Worm (Caenorhabditis elegans) whole organism, L1 larva: ENCODE measurements around the gene ZK154.5.

ENCODE experiments used
- C16A3.4 ChIP-seq: fragments of 150-350 bp; optimal IDR thresholded peaks from 2 replicates; lab custom pipeline; 2014; ENCODE audit warnings: missing biosample characterization, missing genetic modification characterization
- C34B4.2 ChIP-seq: sonication (generic microtip); optimal IDR thresholded peaks from 2 replicates; lab custom pipeline; 2017; ENCODE audit warnings: mild to moderate bottlenecking, missing genetic modification characterization, missing compliant biosample characterization
- aha-1 ChIP-seq: fragments of 150-350 bp; optimal IDR thresholded peaks from 2 replicates; lab custom pipeline; 2014; ENCODE audit warnings: missing biosample characterization, missing genetic modification characterization
- alr-1 ChIP-seq: fragments of 200-800 bp; sonication (Bioruptor generic); optimal IDR thresholded peaks from 2 replicates; lab custom pipeline; 2018; ENCODE audit warnings: borderline replicate concordance, mild to moderate bottlenecking, missing genetic modification characterization, missing compliant biosample characterization
- blmp-1 ChIP-seq: fragments of 150-350 bp; optimal IDR thresholded peaks from 2 replicates; lab custom pipeline; 2014; ENCODE audit warnings: missing biosample characterization, missing genetic modification characterization
- ceh-82 ChIP-seq, 3 experiments: fragments of 150-350 bp in 1 of 3; sonication (generic microtip) in 2 of 3; optimal IDR thresholded peaks; 2 replicates each; lab custom pipeline; 2014 to 2017; ENCODE audit warnings: missing biosample characterization in 3 of 3, missing genetic modification characterization in 3 of 3
- ceh-88 ChIP-seq: fragments of 200-800 bp; sonication (Bioruptor generic); IDR thresholded peaks from 2 replicates; pipeline ENCODE4 v1.3.6; 2022; ENCODE audit warnings: missing genetic modification characterization, missing compliant biosample characterization
- dsc-1 ChIP-seq: sonication (generic microtip); optimal IDR thresholded peaks from 2 replicates; lab custom pipeline; 2016; ENCODE audit warnings: mild to moderate bottlenecking, missing genetic modification characterization, missing compliant biosample characterization
- efl-3 ChIP-seq: fragments of 200-800 bp; sonication (Bioruptor generic); optimal IDR thresholded peaks from 2 replicates; lab custom pipeline; 2018; ENCODE audit warnings: mild to moderate bottlenecking, missing genetic modification characterization, missing compliant biosample characterization
- elt-2 ChIP-seq: sonication (generic microtip); optimal IDR thresholded peaks from 2 replicates; lab custom pipeline; 2016; ENCODE audit warnings: missing genetic modification characterization, mild to moderate bottlenecking, inconsistent platforms, missing compliant biosample characterization, missing genetic modification reagents
- elt-3 ChIP-seq, 6 experiments: fragments of 150-350 bp in 1 of 6; sonication (generic microtip); optimal IDR thresholded peaks; 2 replicates each; lab custom pipeline; 2017 to 2018; ENCODE audit warnings: missing biosample characterization in 6 of 6, missing genetic modification characterization in 6 of 6, inconsistent platforms in 1 of 6
- ets-5 ChIP-seq: fragments of 200-800 bp; sonication (Bioruptor generic); IDR thresholded peaks from 2 replicates; pipeline ENCODE4 v1.3.6; 2022; ENCODE audit warnings: missing genetic modification characterization, missing compliant biosample characterization
- fkh-8 ChIP-seq: sonication (generic microtip); optimal IDR thresholded peaks from 2 replicates; lab custom pipeline; 2016; ENCODE audit warnings: mild to moderate bottlenecking, missing genetic modification characterization, missing compliant biosample characterization
- fos-1 ChIP-seq: fragments of 150-350 bp; optimal IDR thresholded peaks from 2 replicates; lab custom pipeline; 2014; ENCODE audit warnings: missing biosample characterization, missing genetic modification characterization
- irx-1 ChIP-seq: sonication (generic microtip); optimal IDR thresholded peaks from 2 replicates; lab custom pipeline; 2016; ENCODE audit warnings: missing genetic modification characterization, missing compliant biosample characterization
- isw-1 ChIP-seq: fragments of 200-800 bp; sonication (Bioruptor generic); IDR thresholded peaks from 2 replicates; pipeline ENCODE4 v1.3.6; 2022; ENCODE audit warnings: missing genetic modification characterization, missing compliant biosample characterization
- lin-13 ChIP-seq: fragments of 150-350 bp; optimal IDR thresholded peaks from 2 replicates; lab custom pipeline; 2014; ENCODE audit warnings: missing biosample characterization, missing genetic modification reagents, missing genetic modification characterization
- lin-14 ChIP-seq: fragments of 200-800 bp; sonication (Bioruptor generic); optimal IDR thresholded peaks from 2 replicates; lab custom pipeline; 2018; ENCODE audit warnings: mild to moderate bottlenecking, missing genetic modification characterization, moderate library complexity, missing compliant biosample characterization
- lin-15B ChIP-seq: fragments of 150-350 bp; sonication (generic microtip); optimal IDR thresholded peaks from 3 replicates; lab custom pipeline; 2014; ENCODE audit warnings: missing biosample characterization, missing genetic modification characterization
- lin-35 ChIP-seq, 2 experiments: fragments of 150-350 bp; optimal IDR thresholded peaks; 2 replicates each; lab custom pipeline; 2014; ENCODE audit warnings: missing biosample characterization in 2 of 2, missing genetic modification characterization in 2 of 2, missing genetic modification reagents in 2 of 2
- lin-39 ChIP-seq: fragments of 150-350 bp; optimal IDR thresholded peaks from 2 replicates; lab custom pipeline; 2014; ENCODE audit warnings: missing biosample characterization, missing genetic modification reagents, missing genetic modification characterization
- mab-9 ChIP-seq: fragments of 200-800 bp; sonication (Bioruptor generic); IDR thresholded peaks from 2 replicates; pipeline ENCODE4 v1.3.6; 2022; ENCODE audit warnings: missing genetic modification reagents, missing genetic modification characterization, missing compliant biosample characterization
- mdl-1 ChIP-seq, 2 experiments: fragments of 150-350 bp; optimal IDR thresholded peaks; 2 replicates each; lab custom pipeline; 2014 to 2017; ENCODE audit warnings: missing biosample characterization in 2 of 2, missing genetic modification characterization in 2 of 2, inconsistent platforms in 1 of 2
- mef-2 ChIP-seq: fragments of 150-350 bp; optimal IDR thresholded peaks from 2 replicates; lab custom pipeline; 2014; ENCODE audit warnings: missing biosample characterization, missing genetic modification characterization
- mep-1 ChIP-seq: fragments of 150-350 bp; optimal IDR thresholded peaks from 2 replicates; lab custom pipeline; 2014; ENCODE audit warnings: missing biosample characterization, missing genetic modification characterization
- nhr-11 ChIP-seq: fragments of 150-350 bp; optimal IDR thresholded peaks from 2 replicates; lab custom pipeline; 2014; ENCODE audit warnings: missing biosample characterization, missing genetic modification characterization
- nhr-12 ChIP-seq: sonication (generic microtip); optimal IDR thresholded peaks from 2 replicates; lab custom pipeline; 2017; ENCODE audit warnings: missing biosample characterization, missing genetic modification characterization
- nhr-19 ChIP-seq: fragments of 200-800 bp; sonication (Bioruptor generic); conservative IDR thresholded peaks from 2 replicates; pipeline ENCODE4 v1.3.6; 2022; ENCODE audit warnings: missing genetic modification characterization, missing compliant biosample characterization
- nhr-20 ChIP-seq: sonication (generic microtip); optimal IDR thresholded peaks from 2 replicates; lab custom pipeline; 2016; ENCODE audit warnings: mild to moderate bottlenecking, missing genetic modification characterization, missing compliant biosample characterization
- nhr-47 ChIP-seq: sonication (generic microtip); optimal IDR thresholded peaks from 2 replicates; lab custom pipeline; 2016; ENCODE audit warnings: mild to moderate bottlenecking, missing genetic modification characterization, moderate library complexity, missing compliant biosample characterization
- nhr-85 ChIP-seq: sonication (generic microtip); peaks from one replicate; lab custom pipeline; 2016; ENCODE audit warnings: missing genetic modification characterization, inconsistent platforms, missing compliant biosample characterization
- pag-3 ChIP-seq: sonication (generic microtip); optimal IDR thresholded peaks from 2 replicates; lab custom pipeline; 2017; ENCODE audit warnings: missing genetic modification characterization, mild to moderate bottlenecking, missing compliant biosample characterization, antibody characterized with exemption, borderline replicate concordance; ENCODE audit not compliant: insufficient read depth
- pax-3 ChIP-seq: fragments of 200-800 bp; sonication (Bioruptor generic); optimal IDR thresholded peaks from 2 replicates; lab custom pipeline; 2018; ENCODE audit warnings: mild to moderate bottlenecking, missing genetic modification characterization, moderate library complexity, missing compliant biosample characterization
- pqm-1 ChIP-seq: sonication (generic microtip); optimal IDR thresholded peaks from 3 replicates; lab custom pipeline; 2017; ENCODE audit warnings: missing biosample characterization, missing genetic modification characterization
- skn-1 ChIP-seq: fragments of 150-350 bp; optimal IDR thresholded peaks from 2 replicates; lab custom pipeline; 2014; ENCODE audit warnings: missing biosample characterization, missing genetic modification characterization
- snpc-4 ChIP-seq: fragments of 150-350 bp; optimal IDR thresholded peaks from 2 replicates; lab custom pipeline; 2014; ENCODE audit warnings: missing biosample characterization, missing genetic modification characterization
- sox-4 ChIP-seq: sonication (generic microtip); optimal IDR thresholded peaks from 2 replicates; lab custom pipeline; 2016; ENCODE audit warnings: missing genetic modification characterization, missing compliant biosample characterization
- swsn-7 ChIP-seq: sonication (generic microtip); optimal IDR thresholded peaks from 2 replicates; lab custom pipeline; 2016; ENCODE audit warnings: missing genetic modification characterization, missing compliant biosample characterization
- tbx-2 ChIP-seq: sonication (generic microtip); optimal IDR thresholded peaks from 2 replicates; lab custom pipeline; 2016; ENCODE audit warnings: missing genetic modification characterization, missing compliant biosample characterization
- tlp-1 ChIP-seq: fragments of 150-350 bp; optimal IDR thresholded peaks from 2 replicates; lab custom pipeline; 2014; ENCODE audit warnings: missing biosample characterization, missing genetic modification characterization
- unc-98 ChIP-seq: fragments of 200-800 bp; sonication (Bioruptor generic); IDR thresholded peaks from 2 replicates; pipeline ENCODE4 v1.3.6; 2022; ENCODE audit warnings: missing genetic modification characterization, missing compliant biosample characterization
- vab-15 ChIP-seq: sonication (generic microtip); optimal IDR thresholded peaks from 2 replicates; lab custom pipeline; 2017; ENCODE audit warnings: missing genotype, mild to moderate bottlenecking, missing genetic modification characterization, missing compliant biosample characterization
- xbp-1 ChIP-seq: sonication (generic microtip); optimal IDR thresholded peaks from 2 replicates; lab custom pipeline; 2016; ENCODE audit warnings: missing genetic modification characterization, missing compliant biosample characterization
- zag-1 ChIP-seq: fragments of 150-350 bp; optimal IDR thresholded peaks from 2 replicates; lab custom pipeline; 2014; ENCODE audit warnings: missing biosample characterization, missing genetic modification characterization
- ztf-11 ChIP-seq, 2 experiments: sonication (generic microtip); optimal IDR thresholded peaks; 2 replicates each; lab custom pipeline; 2016 to 2017; ENCODE audit warnings: missing genetic modification characterization in 2 of 2, missing biosample characterization in 1 of 2, missing compliant biosample characterization in 1 of 2

The ZK154.5 gene

DNA sequence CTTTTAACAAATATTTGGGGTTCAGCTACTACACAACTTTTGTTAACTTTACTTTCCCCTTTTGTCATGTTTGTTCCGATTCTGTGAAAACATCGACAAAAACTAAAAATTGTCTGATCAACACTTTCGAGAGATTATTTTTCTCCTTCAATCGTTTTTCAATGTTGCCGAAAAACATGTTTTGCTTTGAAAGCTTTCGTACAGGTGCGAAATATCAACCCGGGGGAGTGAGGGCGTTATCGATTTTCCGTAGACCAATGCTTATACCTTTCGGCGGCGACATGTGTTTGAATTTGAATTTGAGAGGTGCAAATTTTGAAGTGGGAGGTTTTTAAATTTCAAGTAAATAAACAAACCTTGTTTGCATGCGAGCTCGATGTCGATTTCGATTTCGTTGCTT is 20.7 kb upstream of the ZK154.5 start:
- TF ChIP-seq blmp-1 = peak; percentile 2
- no peak for TF ChIP-seq xbp-1

- TF ChIP-seq fos-1 (no peak), mab-9 (GFP tag; lab: Robert Waterston, UW) (no peak), lin-35 (GFP tag; optimal IDR thresholded peaks at IDR 0.05; lab: Kevin White, UChicago) (no peak), vab-15 (no peak), zag-1 (no peak), nhr-12 (tag; lab: Kevin White, UChicago) (no peak), snpc-4 (tag; lab: Kevin White, UChicago) (no peak), pax-3 (tag; lab: Kevin White, UChicago) (no peak), nhr-19 (GFP tag; lab: Robert Waterston, UW) (no peak), mdl-1 (tag; optimal IDR thresholded peaks at IDR 0.05; lab: Kevin White, UChicago) (no peak), C34B4.2 (tag; lab: Kevin White, UChicago) (no peak), nhr-47 (tag; lab: Kevin White, UChicago) (no peak), irx-1 (no peak), swsn-7 (tag; lab: Kevin White, UChicago) (no peak), lin-14 (GFP tag; lab: Kevin White, UChicago) (no peak), tlp-1 (tag; lab: Kevin White, UChicago) (no peak), ztf-11 (tag; optimal IDR thresholded peaks at IDR 0.05; lab: Kevin White, UChicago) (no peak)
These were observed 12.6 kb upstream of the ZK154.5 start for ce11 chrX:7800370-7800769.

DNA sequence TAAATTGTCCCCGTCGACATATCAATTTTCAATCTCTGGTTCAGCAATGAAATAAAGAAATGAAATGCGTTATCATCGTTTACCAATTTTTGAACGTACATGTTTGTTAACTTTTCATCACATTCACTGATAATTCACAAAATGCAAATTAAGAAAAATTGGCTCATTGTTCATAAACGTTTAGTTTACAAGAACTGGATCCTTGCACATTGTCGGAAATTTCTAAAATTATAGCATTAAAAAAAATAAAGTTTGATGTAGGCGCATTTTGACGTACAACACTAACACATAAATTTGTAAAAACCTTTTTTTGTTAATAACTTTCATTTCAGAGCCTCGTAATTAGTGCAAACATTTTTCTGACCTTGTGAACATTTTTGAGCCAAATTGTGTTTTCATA is 11.9 kb upstream of the ZK154.5 start, which contains the start of gene gpx-7:
TSS of gene gpx-7 (minus strand) at position 101 of the 400 bp plus-strand sequence.
- TF ChIP-seq pqm-1 (tag; lab: Kevin White, UChicago) (no peak), vab-15 (no peak), nhr-19 (GFP tag; lab: Robert Waterston, UW) (no peak), lin-15B (tag; lab: Kevin White, UChicago) (no peak), mab-9 (GFP tag; lab: Robert Waterston, UW) (no peak), alr-1 (tag; lab: Kevin White, UChicago) (no peak), mep-1 (tag; lab: Kevin White, UChicago) (no peak), C16A3.4 (tag; lab: Kevin White, UChicago) (no peak), skn-1 (tag; lab: Kevin White, UChicago) (no peak), elt-3 (tag; optimal IDR thresholded peaks at IDR 0.05; lab: Kevin White, UChicago) (no peak)
- TF ChIP-seq, all 84 proteins: peak for 0

DNA sequence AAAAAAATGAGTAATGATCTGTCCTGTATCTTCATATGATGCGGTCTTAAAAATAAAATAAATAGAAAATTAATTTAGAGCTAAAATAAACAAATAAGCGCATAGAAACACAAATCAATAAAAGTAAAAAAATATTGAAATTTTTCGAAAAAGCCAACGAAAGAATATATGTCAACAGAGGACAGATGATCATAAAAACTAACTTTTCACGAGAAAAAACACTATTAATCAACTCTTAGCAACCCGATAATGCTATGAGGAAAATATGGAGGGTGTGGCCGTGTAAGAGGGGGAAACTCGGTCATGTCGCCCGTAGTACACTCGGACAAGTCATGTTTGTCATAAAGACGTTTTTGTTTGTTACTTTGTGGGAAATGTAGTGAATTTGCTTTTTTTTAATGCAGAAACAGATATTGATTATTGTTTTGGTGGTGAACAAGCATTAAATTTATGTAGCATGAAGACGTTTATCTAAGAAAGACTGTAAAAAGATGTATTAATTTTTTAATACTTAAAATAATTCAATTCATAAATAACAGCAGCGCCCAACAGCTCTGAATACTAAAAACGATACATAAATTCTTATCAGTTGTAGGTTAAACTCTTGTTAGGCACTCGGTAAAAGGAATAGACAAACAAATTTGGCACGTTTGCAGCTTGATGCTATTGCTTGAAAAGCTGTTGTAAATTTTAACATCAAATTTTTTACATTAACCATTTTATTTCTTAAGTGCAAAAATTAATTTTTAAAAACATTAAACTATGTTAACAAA is 10.7 kb upstream of the ZK154.5 start, which contains the start of gene adm-4:
TSS of gene adm-4 (minus strand) at position 51 of the 773 bp plus-strand sequence.
- no peak for TF ChIP-seq efl-3 (GFP tag; lab: Kevin White, UChicago)
- TF ChIP-seq mab-9 (GFP tag; lab: Robert Waterston, UW) = no peak
- TF ChIP-seq nhr-12 (tag; lab: Kevin White, UChicago) = no peak
- TF ChIP-seq tbx-2 (tag; lab: Kevin White, UChicago) = peak; percentile 64
- TF ChIP-seq tlp-1 (tag; lab: Kevin White, UChicago) = no peak
- no peak for TF ChIP-seq lin-39 (tag; lab: Kevin White, UChicago)
- TF ChIP-seq skn-1 (tag; lab: Kevin White, UChicago) = no peak
- no peak for TF ChIP-seq ceh-88 (GFP tag; lab: Robert Waterston, UW)
- no peak for TF ChIP-seq ets-5 (GFP tag; lab: Robert Waterston, UW)
- TF ChIP-seq fkh-8 (tag; lab: Kevin White, UChicago) = peak; percentile 63
- TF ChIP-seq unc-98 (GFP tag; lab: Robert Waterston, UW) = peak; percentile 49; the same call in 1 of the 2 replicates
- TF ChIP-seq isw-1 (GFP tag; lab: Robert Waterston, UW) = peak; percentile 24; the same call in 1 of the 2 replicates
- peak; percentile 62 for TF ChIP-seq nhr-20 (tag; lab: Kevin White, UChicago)
- TF ChIP-seq lin-35 (GFP tag; optimal IDR thresholded peaks at IDR 0.05; lab: Kevin White, UChicago) = peak in 1 of 2 experiments; percentile 1
- no peak for TF ChIP-seq pag-3
- TF ChIP-seq dsc-1 (tag; lab: Kevin White, UChicago) = peak; percentile 41
- no peak for TF ChIP-seq nhr-11 (tag; lab: Kevin White, UChicago)
- TF ChIP-seq alr-1 (tag; lab: Kevin White, UChicago) = no peak
- no peak for TF ChIP-seq vab-15
- no peak for TF ChIP-seq mef-2 (tag; lab: Kevin White, UChicago)
- TF ChIP-seq ceh-82 (tag; optimal IDR thresholded peaks at IDR 0.05; lab: Kevin White, UChicago) = peak in 1 of 3 experiments; percentile 28
- TF ChIP-seq lin-13 (GFP tag; lab: Kevin White, UChicago) = no peak
- no peak for TF ChIP-seq aha-1 (tag; lab: Kevin White, UChicago)
- peak; percentile 36 for TF ChIP-seq elt-2 (tag; lab: Kevin White, UChicago)
- TF ChIP-seq sox-4 (tag; lab: Kevin White, UChicago) = peak; percentile 46
- peak; percentile 74 for TF ChIP-seq nhr-85 (tag; lab: Kevin White, UChicago)
